Worm (Caenorhabditis elegans) whole organism, dauer: ENCODE data around the gene srsx-11.

Source experiments
- unc-62 ChIP-seq: sonication (generic microtip); optimal IDR thresholded peaks from 2 replicates; lab custom pipeline; 2017; ENCODE audit warnings: missing biosample characterization, missing genetic modification reagents, missing genetic modification characterization

Gene srsx-11

DNA sequence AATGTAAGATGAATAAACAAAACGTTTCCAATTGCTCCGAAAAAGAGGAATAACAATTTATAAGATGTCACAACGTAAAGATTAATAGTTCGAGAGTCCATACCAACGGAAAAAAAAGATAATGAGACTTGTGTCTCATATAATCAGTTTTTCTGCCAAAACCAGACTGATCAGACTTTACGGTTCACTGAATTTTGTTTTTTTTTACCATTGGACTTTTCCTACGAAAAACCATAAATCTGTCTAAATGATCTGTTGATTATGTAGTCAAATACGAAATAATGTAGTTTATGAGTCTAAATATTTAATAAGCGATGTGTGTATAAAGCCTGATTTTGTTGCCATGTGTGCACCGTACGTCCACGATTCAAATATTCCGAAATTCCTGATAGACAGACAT, at the start of gene srsx-11:
srsx-11 (minus strand) TSS at position 101 of the 400 bp plus-strand sequence.
- TF ChIP-seq unc-62, result no peak

DNA sequence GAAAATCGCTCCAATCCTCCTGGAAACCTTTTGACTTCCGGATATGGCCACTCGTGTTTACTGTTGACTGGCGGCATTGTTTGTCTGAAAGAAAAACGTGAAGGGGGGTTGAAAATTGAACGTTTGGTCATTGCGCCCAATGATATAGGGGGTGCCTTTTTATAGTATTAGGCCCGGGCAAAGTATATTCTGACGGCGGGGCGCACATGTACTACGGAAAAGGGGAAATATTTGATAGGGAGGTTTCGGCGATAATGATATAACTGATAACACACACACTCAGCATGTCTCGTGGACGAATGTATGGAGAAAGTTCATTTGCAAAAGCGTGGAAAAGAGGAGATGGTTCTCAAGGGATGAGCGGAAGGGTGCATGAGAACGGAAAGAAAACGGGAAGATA, 48.7 kb upstream of the srsx-11 start, which contains the start of gene cpt-4:
cpt-4 (minus strand) TSS at position 84 of the 400 bp plus-strand sequence.
- no peak for TF ChIP-seq unc-62

DNA sequence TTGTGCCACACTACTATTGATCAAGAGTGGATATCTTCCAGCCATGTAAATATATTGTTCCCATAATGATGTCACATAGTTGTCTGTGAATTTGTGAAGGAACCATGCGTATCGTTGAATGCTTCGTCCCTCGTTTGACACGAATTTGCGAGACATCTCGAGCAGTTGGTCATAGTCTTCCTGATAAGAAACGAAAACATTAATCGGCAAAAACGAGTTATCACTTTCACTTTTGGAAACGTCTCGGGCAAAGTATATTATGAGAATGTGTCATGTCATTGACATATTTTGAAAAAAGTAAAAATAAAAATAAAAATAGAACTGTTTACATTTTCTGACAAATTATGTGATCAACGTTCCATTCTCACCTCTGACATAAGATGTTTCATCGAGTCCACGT, 47.5 kb upstream of the srsx-11 start:
- TF ChIP-seq unc-62, result no peak

DNA sequence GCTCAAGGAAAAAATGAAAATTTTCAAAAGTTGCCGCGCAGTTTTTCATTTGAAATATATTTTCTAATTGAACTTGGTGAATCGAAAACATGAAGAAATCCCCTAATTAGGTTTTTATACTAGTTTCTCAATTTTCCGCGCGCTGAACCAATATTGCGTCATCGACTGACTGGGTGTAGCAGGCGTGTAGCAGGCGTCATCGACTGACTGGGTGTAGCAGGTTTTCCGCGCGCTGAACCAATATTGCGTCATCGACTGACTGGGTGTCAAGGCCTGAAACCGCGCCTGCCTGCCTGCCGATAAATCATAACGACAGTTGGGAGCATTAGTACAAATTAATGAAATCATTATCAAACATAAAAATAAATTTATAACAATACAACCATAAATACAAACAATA, 44.4 kb upstream of the srsx-11 start:
- no peak for TF ChIP-seq unc-62

DNA sequence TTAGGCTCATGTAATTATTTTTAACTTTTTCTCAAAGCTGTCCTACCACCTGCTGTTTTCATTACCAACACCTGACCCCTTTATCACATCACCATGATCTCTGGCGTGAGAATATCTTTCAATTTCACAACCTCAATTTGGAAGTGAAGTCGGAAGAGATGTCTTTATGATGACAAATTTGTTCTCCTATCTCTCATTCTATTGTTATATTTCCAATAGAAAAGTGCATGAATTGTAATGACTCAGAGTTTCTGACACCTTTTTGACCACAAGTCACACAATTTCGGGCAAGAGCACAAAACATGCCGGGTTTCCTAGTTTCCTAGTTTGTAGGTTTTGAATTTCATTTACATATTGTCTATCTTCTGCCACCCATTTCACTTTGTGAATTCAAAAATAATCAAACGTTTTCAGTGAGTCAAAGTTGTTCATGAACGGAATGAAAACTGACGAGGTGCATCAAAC, 39.9 kb upstream of the srsx-11 start, which contains the start of gene srr-4:
srr-4 (plus strand) TSS at position 415 of the 465 bp plus-strand sequence.
- no peak for TF ChIP-seq unc-62

DNA sequence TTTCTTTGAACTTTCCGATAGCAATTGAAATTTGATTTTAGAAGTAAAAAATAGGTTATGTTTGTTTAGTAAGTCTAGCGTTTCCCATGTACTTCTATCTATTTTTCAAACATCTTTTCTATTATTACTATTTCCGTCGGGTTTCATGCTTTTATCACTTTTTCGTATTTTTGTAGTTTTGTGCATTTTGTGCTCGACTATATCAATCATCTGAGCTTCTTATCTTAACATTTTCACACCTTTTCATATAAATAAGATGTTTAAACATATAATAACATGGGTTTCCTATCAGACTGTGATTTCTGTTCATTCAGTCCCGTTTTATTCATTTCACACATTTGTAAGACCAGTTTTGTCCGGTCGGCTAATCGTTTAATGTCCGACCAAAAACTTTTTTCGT, 39.1 kb upstream of the srsx-11 start:
- no peak for TF ChIP-seq unc-62

DNA sequence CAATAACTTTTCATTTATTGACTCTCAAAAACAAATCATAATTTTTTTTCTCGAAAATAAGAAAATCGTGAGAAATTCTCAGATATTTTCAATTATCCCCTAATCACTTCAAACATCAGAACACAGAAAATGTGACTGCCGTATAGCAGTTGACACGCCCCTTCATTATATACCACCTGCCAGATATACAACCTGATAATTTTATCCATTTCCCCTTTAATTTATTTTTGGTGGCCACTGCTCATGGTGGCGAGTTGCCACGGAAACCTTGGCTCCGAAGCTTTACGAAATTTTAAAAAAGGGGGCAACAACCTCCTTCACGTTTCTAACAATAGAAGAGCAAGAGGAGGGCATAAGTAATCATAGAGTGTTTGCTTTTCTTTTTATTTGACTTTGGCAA, 37.8 kb upstream of the srsx-11 start:
- TF ChIP-seq unc-62, result no peak

DNA sequence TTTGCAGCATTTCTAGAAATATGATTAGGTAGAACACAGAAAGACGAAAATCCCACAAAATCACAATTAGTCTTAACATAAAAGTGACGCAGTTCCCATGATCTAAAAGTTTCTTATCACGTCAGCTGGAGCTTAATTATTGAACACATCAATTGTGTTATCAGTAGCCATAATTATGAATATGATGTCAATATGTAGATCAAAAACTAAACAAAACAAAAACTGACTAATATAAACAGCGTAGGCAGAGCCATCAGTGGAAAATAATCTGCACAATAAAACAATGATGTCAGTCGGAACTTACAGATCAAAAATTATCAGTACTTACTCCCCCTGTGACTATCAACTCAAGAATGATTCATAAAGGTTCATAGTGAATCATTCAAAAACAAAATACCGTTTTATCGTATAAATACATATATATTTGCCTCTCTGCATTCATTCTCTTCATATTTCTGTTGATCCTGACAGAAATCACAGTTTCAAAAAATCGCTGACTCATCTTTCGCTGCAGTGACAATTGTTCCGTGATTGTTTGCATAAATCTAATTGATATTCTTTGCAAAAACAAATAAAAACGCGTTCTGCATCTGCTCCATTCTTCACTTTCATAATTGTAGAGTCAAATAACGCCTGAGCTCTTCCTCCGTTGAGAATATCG, 33.4 kb upstream of the srsx-11 start, which contains the start of gene srr-6:
srr-6 (plus strand) TSS at position 611 of the 661 bp plus-strand sequence.
- no peak for TF ChIP-seq unc-62

DNA sequence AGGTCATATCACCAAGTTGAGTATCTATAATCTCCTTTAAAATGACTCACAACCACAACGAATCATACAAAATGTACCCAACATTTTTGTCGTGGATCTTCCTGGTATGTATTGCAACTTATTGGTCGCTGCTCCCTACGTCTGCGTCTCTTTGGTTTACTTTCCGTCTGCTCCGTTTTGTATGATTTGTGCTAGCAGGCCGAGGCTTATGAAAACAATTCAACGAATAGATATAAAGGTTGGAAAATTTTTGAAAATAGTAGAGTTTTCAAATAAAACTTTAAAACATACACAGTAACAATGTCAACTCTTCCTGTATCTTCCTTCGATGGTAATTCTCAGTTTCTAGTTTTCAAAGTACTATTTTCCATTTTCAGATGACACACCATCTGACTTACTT, 22.4 kb upstream of the srsx-11 start, which contains the start of gene srr-8:
srr-8 (plus strand) TSS at position 301 of the 400 bp plus-strand sequence.
- no peak for TF ChIP-seq unc-62

DNA sequence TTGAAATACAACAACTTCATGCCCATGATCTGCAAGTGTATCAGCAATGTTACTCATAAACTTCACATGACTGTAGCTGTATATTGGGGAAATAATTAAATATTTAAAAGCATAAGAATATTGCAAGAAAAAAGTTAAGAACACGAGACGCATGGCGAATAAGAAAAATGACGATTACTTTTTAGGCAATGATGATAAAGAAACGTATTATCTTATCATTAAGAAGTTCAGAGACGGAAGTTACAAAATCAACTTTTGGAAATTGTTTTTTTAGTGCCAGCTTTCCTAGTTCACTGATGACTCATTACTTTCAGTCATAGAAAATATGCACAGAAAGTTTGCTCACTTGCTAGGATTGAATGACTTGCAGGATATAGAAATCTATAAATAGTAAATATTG, 21.4 kb upstream of the srsx-11 start, which contains the start of gene ugt-7:
ugt-7 (minus strand) TSS at position 161 of the 400 bp plus-strand sequence.
- TF ChIP-seq unc-62, result no peak

DNA sequence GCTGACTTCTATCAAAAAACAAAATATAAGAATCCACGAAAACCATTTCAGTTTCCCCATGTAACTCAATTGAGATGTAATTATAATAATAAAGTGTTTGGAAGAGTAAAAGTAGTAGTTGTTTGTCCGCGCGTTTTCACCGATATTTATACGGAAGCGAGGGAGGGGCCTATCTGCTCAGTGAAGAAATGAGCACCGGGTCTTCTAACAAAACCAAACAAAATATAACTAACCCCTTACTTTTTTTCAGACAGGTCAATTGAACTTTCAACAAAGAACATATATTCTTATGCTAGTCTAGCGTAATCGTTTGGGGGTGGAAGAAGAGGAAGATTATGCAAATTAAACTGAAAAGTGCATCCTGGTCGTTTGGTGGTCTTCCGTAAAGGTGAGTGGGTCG, 16.2 kb upstream of the srsx-11 start, which contains the start of gene ncx-9:
ncx-9 (minus strand) TSS at position 101 of the 400 bp plus-strand sequence.
- no peak for TF ChIP-seq unc-62

DNA sequence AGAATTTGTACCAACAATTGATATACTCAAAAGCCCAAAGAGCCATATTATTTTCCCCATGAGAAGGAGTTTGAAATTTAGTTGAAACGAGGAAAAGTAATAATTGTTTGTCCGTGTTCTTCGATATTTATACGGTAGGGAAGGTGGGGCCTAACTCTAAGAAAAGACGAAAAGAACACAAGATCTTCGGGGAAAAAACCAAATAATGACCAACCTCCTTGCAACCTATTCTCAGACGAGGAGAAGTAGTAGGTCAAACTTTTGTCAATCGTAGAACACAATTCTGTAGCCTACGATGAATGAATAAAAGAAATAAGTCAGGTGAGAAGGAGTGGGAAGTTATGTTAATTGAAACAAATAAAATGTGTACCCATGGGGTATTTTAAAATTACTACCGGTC, 8.1 kb upstream of the srsx-11 start, which contains the start of gene ncx-8:
ncx-8 (minus strand) TSS at position 101 of the 400 bp plus-strand sequence.
- TF ChIP-seq unc-62, result no peak

DNA sequence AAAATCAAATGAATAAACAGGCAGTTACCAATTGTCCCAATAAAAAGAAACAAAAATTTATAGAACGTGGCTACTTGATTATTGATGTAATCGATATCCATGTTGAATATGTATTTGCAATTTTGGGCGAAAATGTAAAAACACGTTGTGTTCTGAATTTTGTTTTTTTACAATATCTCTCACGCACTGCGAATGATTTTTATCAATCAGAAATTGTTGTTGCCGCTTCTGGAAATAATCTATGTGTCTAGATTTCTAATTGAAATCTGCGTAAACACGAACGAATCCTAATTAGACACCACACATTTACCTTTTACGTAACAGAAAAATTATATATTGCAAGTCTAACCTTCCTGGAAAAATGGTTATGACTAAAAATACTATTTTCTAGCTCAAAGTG, 4.1 kb upstream of the srsx-11 start, which contains the start of gene srsx-13:
srsx-13 (minus strand) TSS at position 101 of the 400 bp plus-strand sequence.
- TF ChIP-seq unc-62, result no peak

DNA sequence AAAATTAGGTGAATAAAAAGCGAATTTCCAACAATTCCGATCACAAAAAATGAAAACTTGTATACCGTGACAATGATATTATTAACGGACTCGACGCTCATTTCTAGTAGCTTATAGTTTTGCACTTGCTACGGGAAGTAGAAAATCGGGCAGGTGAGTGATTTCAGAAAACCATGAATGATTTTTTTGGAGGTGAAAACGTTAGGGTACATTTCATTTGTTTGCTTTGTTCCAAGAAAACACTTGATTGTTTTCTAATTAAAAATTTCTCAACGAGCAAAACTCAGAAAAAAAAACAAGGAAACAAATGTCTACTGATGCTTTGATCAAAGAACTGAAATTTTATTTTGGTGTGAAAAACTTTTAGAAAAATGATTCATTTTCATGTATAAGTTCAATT, 1.9 kb upstream of the srsx-11 start, which contains the start of gene srsx-12:
srsx-12 (minus strand) TSS at position 101 of the 400 bp plus-strand sequence.
- no peak for TF ChIP-seq unc-62

DNA sequence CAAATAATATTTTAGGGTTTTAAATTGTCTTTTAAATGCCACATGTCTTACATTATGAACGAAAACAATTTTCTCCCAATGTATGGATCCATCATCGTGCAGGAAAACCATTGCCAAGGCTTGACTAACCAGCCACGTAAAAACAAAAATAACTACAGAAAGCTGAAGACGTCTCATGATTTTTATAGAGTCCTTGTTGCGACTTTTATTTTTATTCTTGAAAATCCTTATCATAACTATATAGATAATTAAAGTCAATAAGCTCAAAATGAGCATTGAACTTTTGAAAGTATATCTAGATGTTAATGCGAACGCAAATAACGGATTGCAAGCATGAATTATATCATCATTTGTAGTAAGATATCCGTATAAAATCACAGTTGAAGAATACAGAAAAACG, 1.1 kb upstream of the srsx-11 start:
- TF ChIP-seq unc-62, result no peak

DNA sequence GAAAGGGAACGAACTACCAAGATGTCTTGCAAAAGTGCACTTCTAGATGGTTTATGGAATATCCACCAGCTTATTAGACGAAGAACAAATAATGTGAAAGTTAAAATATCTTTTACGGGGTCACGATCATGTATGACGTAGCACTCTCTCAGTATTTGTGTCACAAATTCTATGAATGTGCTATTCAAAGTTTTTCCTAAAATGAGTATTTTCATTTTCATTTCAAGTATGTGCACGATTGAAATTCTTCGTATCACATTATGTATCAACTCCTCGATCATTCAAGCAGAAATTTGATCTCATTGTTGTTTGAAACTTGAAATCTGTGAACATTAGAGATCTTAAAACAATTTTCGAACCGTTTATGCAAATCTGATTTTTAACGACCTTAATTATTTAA, 1.4 kb downstream of the srsx-11 start:
- no peak for TF ChIP-seq unc-62

DNA sequence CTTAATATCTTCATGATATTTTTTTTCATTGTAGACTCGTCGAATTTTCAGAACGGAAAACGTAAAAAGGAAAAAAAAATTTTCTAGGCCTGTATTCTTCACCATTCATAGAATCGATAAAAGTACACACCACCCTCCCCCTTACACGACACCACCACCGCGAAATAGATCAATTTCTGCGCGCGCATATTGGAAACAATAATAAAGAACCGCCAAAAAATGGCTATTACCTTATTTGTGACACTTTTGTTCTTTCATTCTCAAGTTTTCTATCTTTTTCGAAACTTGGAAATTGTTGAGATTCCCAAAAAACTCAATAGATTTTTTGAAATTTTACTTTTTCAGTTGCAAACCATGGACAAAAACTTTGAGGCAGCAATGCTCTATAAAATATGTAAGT, 3.8 kb downstream of the srsx-11 start, which contains the start of gene F26G5.1:
F26G5.1 (plus strand) TSS at position 339 of the 400 bp plus-strand sequence.
- no peak for TF ChIP-seq unc-62

DNA sequence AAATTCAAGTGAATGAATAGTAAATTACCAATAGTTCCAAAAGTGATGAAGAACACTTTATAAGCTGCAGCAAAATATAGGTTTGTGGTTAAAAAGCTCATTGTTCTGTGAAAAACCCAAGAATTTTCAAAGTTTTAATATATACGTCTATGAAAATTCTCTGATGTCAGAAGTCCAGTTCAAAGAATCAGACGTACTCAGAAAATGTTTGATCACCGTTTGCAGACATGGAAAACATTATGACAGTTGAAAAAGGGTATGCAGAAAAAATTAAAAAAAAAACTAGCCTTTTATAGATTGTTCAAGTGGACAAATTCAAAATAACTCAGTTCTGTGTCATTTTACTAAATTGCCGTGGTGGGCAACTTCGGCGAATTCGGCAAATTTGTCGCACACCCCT, 4.3 kb downstream of the srsx-11 start, which contains the start of gene srsx-10:
srsx-10 (minus strand) TSS at position 101 of the 400 bp plus-strand sequence.
- no peak for TF ChIP-seq unc-62
